Worm (Caenorhabditis elegans) whole organism, midembryonic: ENCODE results near the gene pmk-3.

Experiments
- cog-1 ChIP-seq: sonication (generic microtip); optimal IDR thresholded peaks from 2 replicates; lab custom pipeline; 2016; ENCODE audit warnings: missing genetic modification characterization, missing compliant biosample characterization
- med-1 ChIP-seq: sonication (generic microtip); optimal IDR thresholded peaks from 2 replicates; lab custom pipeline; 2017; ENCODE audit warnings: missing genetic modification characterization, mild to moderate bottlenecking, missing compliant biosample characterization, antibody characterized with exemption, missing genetic modification reagents; ENCODE audit not compliant: insufficient read depth
- ref-1 ChIP-seq: fragments of 200-800 bp; sonication (Bioruptor generic); conservative IDR thresholded peaks from 2 replicates; pipeline ENCODE4 v1.3.6; 2022; ENCODE audit warnings: missing genetic modification reagents, missing genetic modification characterization, missing compliant biosample characterization
- tab-1 ChIP-seq: fragments of 200-800 bp; sonication (Bioruptor generic); IDR thresholded peaks from 2 replicates; pipeline ENCODE4 v1.3.6; 2022; ENCODE audit warnings: missing genetic modification characterization, missing compliant biosample characterization
- ztf-29 ChIP-seq: fragments of 200-800 bp; sonication (Bioruptor generic); IDR thresholded peaks from 2 replicates; pipeline ENCODE4 v1.3.6; 2022; ENCODE audit warnings: missing genetic modification reagents, missing genetic modification characterization, missing compliant biosample characterization

ce11 chrIV:8096375-8096774 lies 42.6 kb upstream of the pmk-3 start:
- TF ChIP-seq cog-1 (tag; lab: Kevin White, UChicago): no peak
- TF ChIP-seq med-1: no peak
- TF ChIP-seq ref-1 (GFP tag; lab: Robert Waterston, UW): no peak
- no peak for TF ChIP-seq tab-1
- TF ChIP-seq ztf-29 (GFP tag; lab: Robert Waterston, UW): no peak
